Worm (Caenorhabditis elegans) whole organism, L1 larva: ENCODE data around the gene C43H6.12.

Experiments used
- nhr-77 ChIP-seq: fragments of 150-350 bp; optimal IDR thresholded peaks from 2 replicates; lab custom pipeline; 2014; ENCODE audit warnings: missing biosample characterization, missing genetic modification characterization
- zag-1 ChIP-seq: fragments of 150-350 bp; optimal IDR thresholded peaks from 2 replicates; lab custom pipeline; 2014; ENCODE audit warnings: missing biosample characterization, missing genetic modification characterization

DNA sequence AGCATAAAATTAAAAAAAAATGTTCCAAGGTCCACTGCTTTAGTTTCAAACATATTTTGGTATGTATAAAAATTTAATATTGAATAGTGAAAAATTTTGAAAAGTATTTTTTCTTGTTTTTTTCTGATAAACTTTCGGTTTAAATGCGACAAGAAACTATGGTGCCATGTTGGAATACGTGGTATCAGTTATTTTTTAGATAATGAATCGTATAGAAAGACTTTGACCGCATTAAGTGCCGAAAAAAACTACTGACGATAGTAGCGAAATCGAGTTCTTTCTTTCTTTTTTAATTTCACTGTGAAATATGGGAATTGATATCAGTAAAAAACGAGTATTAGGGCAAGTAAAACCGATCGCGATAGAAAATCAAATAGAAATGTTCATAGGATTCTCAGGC is 43.5 kb upstream of the C43H6.12 start, which contains the start of gene T24D8.6:
- no peak for TF ChIP-seq zag-1 (tag; lab: Kevin White, UChicago)
- TF ChIP-seq nhr-77 (tag; lab: Kevin White, UChicago), result no peak
